Worm (Caenorhabditis elegans) whole organism, dauer: ENCODE results near the gene ldh-1.

ENCODE experiments used
- unc-62 ChIP-seq: sonication (generic microtip); optimal IDR thresholded peaks from 2 replicates; lab custom pipeline; 2017; ENCODE audit warnings: missing biosample characterization, missing genetic modification reagents, missing genetic modification characterization

ldh-1 gene

DNA sequence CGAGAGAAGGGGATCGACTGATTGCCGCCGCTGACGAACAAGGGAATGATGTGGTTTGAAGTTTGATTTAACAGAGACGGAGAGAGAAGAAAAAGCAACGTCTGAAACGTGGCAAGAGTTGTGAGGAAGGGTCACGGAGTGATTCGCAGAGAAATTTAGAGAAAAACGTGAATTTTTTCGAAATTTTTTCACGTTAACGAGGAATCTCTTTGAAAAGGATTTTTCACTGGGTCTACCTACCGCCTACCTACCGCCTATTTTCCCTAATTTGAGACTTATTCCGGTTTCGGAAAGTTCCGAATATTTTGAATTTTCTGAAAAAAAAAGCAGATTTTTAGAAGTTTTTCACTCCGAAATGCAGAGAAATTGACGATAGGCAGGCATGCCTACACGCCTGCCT, 14.5 kb upstream of the ldh-1 start, which contains the start of gene fcmt-1:
TSS of gene fcmt-1 (minus strand) at position 101 of the 400 bp plus-strand sequence.
- TF ChIP-seq unc-62 = no peak

DNA sequence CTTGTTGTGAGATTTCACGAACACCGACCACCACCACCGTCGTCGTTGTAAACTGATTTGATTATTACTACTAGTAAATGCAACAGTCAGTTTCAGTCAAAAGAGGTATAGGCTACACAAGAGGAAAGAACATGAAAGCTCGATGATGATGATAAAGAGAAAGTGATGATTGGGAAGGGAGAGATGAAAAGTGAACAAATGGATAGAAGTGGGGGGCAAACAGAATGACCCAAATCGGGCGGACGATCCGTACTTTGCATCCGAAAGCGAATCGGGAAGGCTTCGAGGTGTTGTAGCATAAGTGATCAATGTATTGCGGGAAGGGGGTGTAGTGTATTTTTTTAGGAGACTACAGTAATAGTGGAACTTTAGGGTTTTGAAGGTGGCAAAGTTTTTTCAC, 13.2 kb upstream of the ldh-1 start:
- TF ChIP-seq unc-62 = no peak

DNA sequence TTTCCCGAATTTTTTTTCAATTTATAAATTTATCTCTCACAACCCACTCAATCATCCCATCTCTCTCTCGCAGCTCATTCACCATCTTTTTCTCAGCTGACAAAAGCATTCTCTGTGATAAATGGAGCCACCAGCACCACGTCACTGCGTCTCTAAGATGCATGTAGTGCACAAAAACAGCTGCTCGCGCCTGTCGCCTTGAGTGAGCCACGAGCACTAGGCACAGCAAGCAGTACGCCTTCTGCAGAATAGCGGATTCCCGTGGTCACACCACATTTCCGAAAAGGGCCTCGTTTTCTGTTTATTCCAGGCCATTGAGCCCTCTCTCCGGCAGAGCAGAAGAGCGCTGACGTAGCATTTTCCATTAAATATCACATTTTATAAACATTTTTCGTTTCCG, 10.4 kb upstream of the ldh-1 start, which contains the start of gene F13D12.10:
TSS of gene F13D12.10 (plus strand) at position 231 of the 400 bp plus-strand sequence.
- no peak for TF ChIP-seq unc-62

DNA sequence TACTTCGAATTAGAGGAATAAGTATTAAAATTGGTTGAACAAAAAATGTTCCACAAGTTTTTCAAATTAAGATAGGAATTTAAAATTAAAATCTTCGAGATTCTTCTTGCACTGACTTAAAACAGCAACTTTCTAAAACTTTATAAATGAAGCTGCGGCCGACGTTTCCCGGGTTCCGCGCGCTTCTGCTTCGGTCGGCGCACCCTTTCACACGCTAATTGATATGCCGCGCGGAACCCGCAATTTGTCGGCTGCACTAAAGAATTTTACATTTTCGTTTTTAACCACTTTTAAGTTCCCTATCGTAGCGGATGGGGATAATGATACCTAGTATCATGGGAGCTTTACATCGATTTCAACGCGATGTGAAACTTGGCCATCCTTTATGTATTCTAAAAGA, 9.3 kb upstream of the ldh-1 start:
- no peak for TF ChIP-seq unc-62

DNA sequence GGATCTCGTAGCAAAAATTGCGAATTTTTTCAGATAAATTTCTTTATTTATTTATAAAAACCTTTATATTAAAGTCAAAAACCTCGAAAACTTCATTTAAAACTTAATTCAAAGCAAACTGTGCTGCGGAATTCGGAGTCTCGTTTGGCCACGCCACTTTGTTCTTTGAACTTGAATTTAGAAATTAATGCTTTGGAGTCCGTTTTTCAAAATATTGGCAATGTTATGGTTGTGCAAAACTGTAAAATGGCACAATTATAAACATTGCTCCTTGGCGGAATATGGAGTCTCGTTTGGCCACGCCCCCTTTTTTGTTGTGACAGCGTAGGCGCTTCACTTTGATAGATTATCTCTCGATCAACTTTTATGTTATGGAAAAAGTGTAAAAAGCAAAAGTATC, 4.5 kb upstream of the ldh-1 start:
- TF ChIP-seq unc-62 = no peak

DNA sequence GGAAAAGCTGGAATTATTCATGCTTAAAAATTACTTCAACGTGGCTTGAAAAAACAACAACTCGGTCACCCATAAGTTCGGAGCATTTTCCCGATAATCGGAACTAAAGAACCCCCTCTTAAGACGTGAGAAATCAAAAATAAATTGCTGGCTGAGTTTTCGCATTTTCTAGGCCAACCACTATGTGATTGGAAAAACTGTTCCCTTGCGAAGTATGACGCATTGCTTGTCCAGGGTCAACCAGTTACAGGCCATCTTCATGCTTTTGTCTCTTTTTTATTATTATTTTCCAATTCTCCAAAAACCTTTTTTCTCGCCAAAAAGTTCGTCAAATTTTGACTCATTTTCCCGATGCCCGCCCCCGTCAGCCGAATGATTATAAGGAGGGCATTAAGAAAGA, 3.9 kb upstream of the ldh-1 start, which contains the start of gene F13D12.3:
TSS of gene F13D12.3 (plus strand) at position 301 of the 400 bp plus-strand sequence.
- TF ChIP-seq unc-62 = no peak

DNA sequence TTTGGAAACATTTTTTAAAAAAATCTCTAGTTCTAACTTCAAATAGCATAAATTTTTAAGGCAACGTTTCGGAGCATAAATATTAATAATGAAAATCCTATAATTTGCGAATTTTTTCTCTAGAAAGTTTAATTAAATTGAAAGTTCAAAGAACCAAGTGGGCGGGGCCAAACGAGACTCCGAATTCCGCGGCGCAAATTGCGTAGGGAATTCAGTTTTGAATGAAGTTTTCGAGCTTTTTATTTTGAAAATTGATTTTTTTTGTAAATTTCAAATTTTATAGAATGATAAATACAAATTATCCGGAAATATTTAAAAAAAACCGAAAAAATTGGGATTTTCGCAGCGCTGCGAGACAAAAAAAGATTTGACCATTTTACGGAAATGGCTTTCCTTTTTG, 3.2 kb upstream of the ldh-1 start:
- no peak for TF ChIP-seq unc-62

DNA sequence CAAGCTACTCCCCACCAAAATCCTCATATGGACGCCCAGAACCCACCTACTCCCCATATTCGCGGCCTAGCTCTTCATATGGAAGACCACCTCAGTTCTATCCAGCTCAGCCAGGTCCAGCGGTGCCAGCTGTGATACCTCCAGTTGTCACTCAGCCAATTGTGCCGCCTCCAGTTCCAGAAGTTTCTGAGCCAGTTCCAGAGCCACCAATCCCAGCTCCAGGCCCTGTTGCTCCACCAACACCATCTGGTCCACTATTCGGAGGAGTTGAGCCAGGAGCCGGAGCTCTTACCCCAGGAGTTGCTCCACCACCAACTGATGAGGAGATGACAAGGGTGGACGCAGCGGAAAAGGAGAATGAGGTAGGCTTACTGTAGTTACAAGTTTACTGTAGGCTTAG, 2.4 kb upstream of the ldh-1 start:
- TF ChIP-seq unc-62 = no peak

DNA sequence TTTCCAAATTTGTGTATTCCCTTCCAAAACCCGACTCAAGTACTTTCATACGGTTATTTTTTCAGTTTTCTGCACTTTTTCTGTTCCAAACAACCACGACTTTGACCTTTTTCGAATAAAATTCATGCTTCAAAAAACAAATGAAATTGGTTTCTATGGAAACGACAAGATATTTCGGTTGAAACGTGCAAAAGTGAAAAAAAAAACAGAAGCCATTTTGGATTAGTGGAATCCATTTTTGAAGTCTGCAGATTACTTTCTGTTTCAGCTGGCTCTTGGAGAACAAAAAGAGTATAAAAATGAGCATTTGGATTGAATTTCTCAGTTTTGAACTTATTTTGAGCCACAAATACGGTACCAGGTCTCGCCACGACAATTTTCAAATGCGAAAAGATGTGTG, 1.8 kb upstream of the ldh-1 start:
- no peak for TF ChIP-seq unc-62

DNA sequence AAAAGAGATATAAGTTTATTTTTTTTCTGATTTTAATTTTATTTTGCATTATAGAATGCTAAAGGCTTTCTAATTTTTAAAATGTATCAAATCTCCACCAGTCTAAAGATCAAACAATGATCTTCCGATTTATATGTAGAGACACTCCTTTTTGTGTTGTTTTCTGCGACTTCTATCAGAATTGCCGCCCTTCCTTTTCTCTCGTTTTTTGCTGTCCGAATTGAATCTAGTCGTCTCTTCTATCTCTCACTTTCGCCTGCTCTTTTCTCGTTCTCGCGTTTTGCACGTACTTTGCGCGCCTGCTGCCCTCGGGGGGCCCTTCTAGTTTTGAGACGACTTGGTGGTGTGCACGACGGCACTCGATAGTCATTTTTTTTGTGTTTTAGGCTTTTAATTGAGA, 358 bp downstream of the ldh-1 start:
- TF ChIP-seq unc-62 = no peak

DNA sequence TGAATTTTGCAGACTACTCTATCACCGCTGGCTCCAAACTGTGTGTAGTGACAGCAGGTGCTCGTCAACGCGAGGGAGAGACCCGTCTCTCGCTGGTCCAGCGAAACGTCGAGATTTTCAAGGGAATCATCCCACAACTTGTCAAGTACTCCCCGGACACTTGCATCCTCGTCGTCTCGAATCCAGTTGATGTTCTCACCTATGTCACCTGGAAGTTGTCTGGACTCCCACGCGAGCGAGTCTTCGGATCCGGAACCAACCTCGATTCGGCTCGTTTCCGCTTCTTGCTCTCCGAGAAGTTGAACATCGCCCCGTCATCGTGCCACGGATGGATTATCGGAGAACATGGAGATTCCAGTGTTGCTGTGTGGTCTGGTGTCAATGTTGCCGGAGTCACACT, 1.6 kb downstream of the ldh-1 start:
- TF ChIP-seq unc-62 = no peak

DNA sequence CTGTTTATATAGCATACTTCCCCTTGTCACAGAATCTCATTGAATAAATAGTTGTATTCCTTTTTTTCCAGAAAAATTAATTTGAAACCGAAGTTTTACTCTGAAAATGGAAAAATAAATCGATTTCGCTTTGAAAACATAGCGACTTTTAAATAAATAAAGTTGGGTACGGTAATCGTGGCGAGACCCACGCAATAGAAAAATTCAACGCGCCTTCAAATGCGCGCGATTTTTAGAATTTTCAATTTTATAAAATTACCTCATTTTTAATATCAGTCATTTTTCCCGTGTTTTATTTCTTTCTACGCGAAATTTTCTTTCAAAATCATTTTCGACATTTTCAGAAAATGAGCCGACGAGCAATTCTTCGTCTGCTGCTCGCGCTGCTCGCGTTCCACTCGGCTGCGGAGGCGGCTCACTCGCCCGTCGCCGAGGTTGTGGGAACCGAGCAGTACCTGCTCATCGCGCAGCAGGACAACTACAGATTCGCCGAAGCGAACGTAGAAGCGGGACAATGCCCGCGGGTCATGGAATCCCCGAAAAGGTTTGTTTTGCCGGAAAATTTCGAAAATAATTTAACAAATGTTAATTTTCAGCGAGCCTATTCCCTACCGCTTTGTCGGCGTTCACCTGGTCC, 2.6 kb downstream of the ldh-1 start, which contains the start of gene F13D12.5:
TSS of gene F13D12.5 (plus strand) at position 345 of the 637 bp plus-strand sequence.
- TF ChIP-seq unc-62 = no peak

DNA sequence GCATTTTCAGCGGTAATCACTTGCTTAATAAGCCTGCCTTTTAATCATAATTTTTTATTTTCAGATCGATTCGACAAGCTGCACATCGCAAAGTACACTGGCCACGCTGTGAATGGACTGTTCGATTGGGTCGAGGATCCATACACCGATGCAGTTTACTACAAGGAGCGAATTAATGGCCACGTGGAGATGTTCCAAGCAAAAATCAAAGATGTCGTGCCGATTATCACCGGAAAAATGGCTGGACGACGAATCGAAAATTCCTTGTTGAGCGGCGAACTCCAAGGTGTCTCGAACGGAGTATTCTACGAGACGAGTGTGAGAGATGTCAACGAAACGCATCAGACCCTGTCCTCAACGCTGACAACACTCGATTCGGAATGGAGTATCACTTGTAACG, 3.4 kb downstream of the ldh-1 start:
- TF ChIP-seq unc-62 = no peak

DNA sequence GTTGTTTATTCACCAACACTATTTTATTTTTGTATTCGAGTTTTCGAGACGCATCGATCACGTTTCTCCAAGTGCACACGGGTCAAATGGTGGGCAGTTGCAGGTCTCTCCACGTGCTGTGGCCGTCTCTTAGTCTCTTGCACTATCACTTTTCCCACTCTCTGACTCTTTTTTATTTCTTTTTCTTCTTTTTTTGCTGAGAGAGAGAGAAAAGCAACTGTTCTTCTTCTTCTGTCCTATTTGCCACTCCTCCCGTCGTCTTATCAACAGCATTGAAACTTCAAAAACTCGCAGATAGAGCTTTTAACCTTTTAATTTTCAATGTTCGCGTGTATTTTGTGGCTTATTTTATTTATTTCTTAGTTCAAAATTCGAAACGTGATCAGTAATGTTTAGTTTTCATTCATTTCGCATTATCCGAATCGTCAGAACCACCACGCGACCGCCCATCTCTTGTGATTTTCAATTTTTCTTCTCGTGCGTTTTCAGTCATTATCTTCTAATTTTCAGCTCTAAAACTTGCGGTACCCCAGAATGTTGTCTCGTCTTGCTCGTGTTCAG, 4.6 kb downstream of the ldh-1 start, which contains the start of gene alh-8:
TSS of gene alh-8 (plus strand) at position 511 of the 561 bp plus-strand sequence.
- no peak for TF ChIP-seq unc-62

DNA sequence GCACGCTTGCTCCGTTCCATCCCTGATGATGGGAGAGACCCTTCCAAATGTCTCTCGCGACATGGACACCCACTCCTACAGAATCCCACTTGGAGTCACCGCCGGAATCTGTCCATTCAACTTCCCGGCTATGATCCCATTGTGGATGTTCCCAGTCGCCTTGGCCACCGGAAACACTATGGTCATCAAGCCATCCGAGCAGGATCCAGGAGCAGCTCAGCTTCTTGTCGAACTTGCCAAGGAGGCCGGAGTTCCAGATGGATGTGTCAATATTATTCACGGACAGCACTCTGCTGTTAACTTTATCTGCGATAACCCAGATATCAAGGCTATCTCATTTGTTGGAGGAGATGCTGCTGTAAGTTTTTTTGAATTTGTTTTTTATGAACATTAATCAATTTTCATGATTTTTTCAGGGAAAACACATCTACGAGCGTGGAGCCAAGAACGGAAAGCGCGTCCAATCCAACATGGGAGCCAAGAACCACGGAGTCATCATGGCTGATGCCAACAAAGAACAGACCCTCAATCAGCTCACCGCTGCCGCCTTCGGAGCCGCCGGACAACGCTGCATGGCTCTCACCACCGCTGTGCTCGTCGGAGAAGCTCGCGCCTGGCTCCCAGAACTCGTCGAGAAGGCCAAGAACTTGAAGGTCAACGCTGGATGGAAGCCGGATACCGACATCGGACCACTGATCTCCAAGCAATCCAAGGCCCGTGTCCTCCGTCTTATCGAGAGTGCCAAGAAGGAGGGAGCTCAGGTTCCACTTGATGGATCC, 5.9 kb downstream of the ldh-1 start:
- TF ChIP-seq unc-62 = no peak

DNA sequence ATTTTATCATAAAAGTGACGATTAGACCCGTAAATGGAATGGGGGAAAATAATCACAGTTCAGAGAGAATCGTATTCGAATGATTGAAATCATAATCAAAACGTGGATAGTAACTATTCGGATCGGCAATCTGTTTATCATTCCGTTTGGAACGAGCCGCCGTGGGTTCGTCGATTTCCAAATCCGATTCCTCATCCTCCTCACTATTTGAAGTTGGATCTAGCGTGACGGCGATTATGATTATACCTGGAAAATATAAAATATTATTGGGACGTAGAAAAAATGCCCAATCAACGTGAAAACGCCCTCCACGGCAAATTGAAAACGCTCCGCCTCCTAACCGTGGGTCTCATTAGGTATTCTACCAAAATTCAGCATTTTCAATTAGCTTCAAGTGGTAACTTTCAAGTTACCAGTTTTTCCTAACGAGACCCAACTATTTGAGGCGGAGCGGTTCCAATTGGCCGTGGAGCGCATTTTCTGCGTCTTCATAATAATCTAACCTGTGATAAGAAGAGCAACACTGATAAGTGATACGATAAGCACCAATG, 7.2 kb downstream of the ldh-1 start:
- TF ChIP-seq unc-62 = no peak

DNA sequence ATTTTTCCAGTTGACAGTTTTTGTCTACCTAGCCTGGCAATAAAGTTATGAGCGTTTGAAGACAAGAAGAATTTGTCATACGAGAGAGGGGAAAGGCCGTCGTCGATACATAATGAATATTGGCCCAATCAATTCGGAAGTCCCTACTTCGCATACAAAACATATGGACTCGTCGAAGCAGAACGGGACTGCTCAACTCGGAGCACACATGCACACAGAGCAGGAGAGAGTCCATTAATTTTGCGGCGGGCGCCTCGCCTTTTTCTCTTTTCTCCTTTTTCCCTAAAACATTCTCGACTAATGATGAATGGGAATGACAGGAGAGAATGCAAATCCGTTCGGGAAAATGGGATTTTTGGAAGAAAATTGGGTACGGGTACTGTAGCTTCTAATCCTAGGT, 8.5 kb downstream of the ldh-1 start, which contains the start of gene F13D12.8:
TSS of gene F13D12.8 (minus strand) at position 82 of the 400 bp plus-strand sequence.
- TF ChIP-seq unc-62 = no peak
